Worm (Caenorhabditis elegans) whole organism, late embryonic: ENCODE measurements around the gene him-4.

Experiments
- K09A11.1 ChIP-seq: sonication (generic microtip); optimal IDR thresholded peaks from 2 replicates; lab custom pipeline; 2017; ENCODE audit warnings: antibody characterized with exemption, mild to moderate bottlenecking, missing genetic modification characterization, missing compliant biosample characterization; ENCODE audit not compliant: insufficient read depth
- ceh-24 ChIP-seq: sonication (generic microtip); optimal IDR thresholded peaks from 2 replicates; lab custom pipeline; 2016; ENCODE audit warnings: mild to moderate bottlenecking, missing genetic modification characterization, missing compliant biosample characterization
- ceh-31 ChIP-seq: sonication (generic microtip); optimal IDR thresholded peaks from 2 replicates; lab custom pipeline; 2016; ENCODE audit warnings: missing genetic modification characterization, missing compliant biosample characterization
- ceh-34 ChIP-seq: sonication (generic microtip); optimal IDR thresholded peaks from 2 replicates; lab custom pipeline; 2016; ENCODE audit warnings: mild to moderate bottlenecking, missing genetic modification characterization, missing compliant biosample characterization
- dmd-4 ChIP-seq: sonication (generic microtip); optimal IDR thresholded peaks from 2 replicates; lab custom pipeline; 2016; ENCODE audit warnings: borderline replicate concordance, missing genetic modification characterization, missing compliant biosample characterization
- npax-4 ChIP-seq: sonication (generic microtip); optimal IDR thresholded peaks from 2 replicates; lab custom pipeline; 2016; ENCODE audit warnings: missing genetic modification characterization, missing compliant biosample characterization
- odd-2 ChIP-seq: sonication (generic microtip); optimal IDR thresholded peaks from 2 replicates; lab custom pipeline; 2017; ENCODE audit warnings: antibody characterized with exemption, mild to moderate bottlenecking, missing genetic modification characterization, missing compliant biosample characterization
- pha-2 ChIP-seq: sonication (generic microtip); optimal IDR thresholded peaks from 2 replicates; lab custom pipeline; 2017; ENCODE audit warnings: mild to moderate bottlenecking, missing genetic modification characterization, missing compliant biosample characterization
- pros-1 ChIP-seq: fragments of 150-350 bp; optimal IDR thresholded peaks from 2 replicates; lab custom pipeline; 2014; ENCODE audit warnings: missing biosample characterization, missing genetic modification reagents, missing genetic modification characterization
- sox-4 ChIP-seq: sonication (generic microtip); optimal IDR thresholded peaks from 2 replicates; lab custom pipeline; 2017; ENCODE audit warnings: mild to moderate bottlenecking, missing genetic modification characterization, inconsistent platforms, missing compliant biosample characterization
- tbx-2 ChIP-seq: sonication (generic microtip); optimal IDR thresholded peaks from 2 replicates; lab custom pipeline; 2016; ENCODE audit warnings: missing genetic modification characterization, missing compliant biosample characterization

ce11 chrX:9798530-9798929 is 81.2 kb downstream of the him-4 start, which contains the start of gene F36G3.3:
- TF ChIP-seq pha-2 (tag; lab: Kevin White, UChicago) (no peak), odd-2 (tag; lab: Kevin White, UChicago) (no peak), npax-4 (tag; lab: Kevin White, UChicago) (no peak), sox-4 (tag; lab: Kevin White, UChicago) (no peak), dmd-4 (no peak), pros-1 (no peak), ceh-31 (tag; lab: Kevin White, UChicago) (no peak), ceh-24 (tag; lab: Kevin White, UChicago) (no peak), K09A11.1 (tag; lab: Kevin White, UChicago) (no peak), tbx-2 (tag; lab: Kevin White, UChicago) (no peak), ceh-34 (no peak)
